Worm (Caenorhabditis elegans) whole organism, L1 larva: ENCODE measurements around the gene heri-1.

Experiments used
- C04F5.9 ChIP-seq: sonication (generic microtip); optimal IDR thresholded peaks from 2 replicates; lab custom pipeline; 2016; ENCODE audit warnings: missing genetic modification characterization, missing compliant biosample characterization
- Y116A8C.19 ChIP-seq: sonication (generic microtip); optimal IDR thresholded peaks from 2 replicates; lab custom pipeline; 2016; ENCODE audit warnings: missing compliant biosample characterization, missing genetic modification characterization, borderline replicate concordance
- aha-1 ChIP-seq: fragments of 150-350 bp; optimal IDR thresholded peaks from 2 replicates; lab custom pipeline; 2014; ENCODE audit warnings: missing biosample characterization, missing genetic modification characterization
- alr-1 ChIP-seq: fragments of 200-800 bp; sonication (Bioruptor generic); optimal IDR thresholded peaks from 2 replicates; lab custom pipeline; 2018; ENCODE audit warnings: borderline replicate concordance, mild to moderate bottlenecking, missing genetic modification characterization, missing compliant biosample characterization
- ama-1 ChIP-seq: fragments of 150-350 bp; optimal IDR thresholded peaks from 2 replicates; lab custom pipeline; 2014
- blmp-1 ChIP-seq: fragments of 150-350 bp; optimal IDR thresholded peaks from 2 replicates; lab custom pipeline; 2014; ENCODE audit warnings: missing biosample characterization, missing genetic modification characterization
- ceh-63 ChIP-seq: fragments of 200-800 bp; sonication (Bioruptor generic); optimal IDR thresholded peaks from 2 replicates; lab custom pipeline; 2018; ENCODE audit warnings: mild to moderate bottlenecking, missing genetic modification characterization, missing compliant biosample characterization
- ceh-90 ChIP-seq: sonication (generic microtip); optimal IDR thresholded peaks from 2 replicates; lab custom pipeline; 2016; ENCODE audit warnings: missing genetic modification characterization, missing compliant biosample characterization
- dsc-1 ChIP-seq: sonication (generic microtip); optimal IDR thresholded peaks from 2 replicates; lab custom pipeline; 2016; ENCODE audit warnings: mild to moderate bottlenecking, missing genetic modification characterization, missing compliant biosample characterization
- elt-3 ChIP-seq, 6 experiments: fragments of 150-350 bp in 1 of 6; sonication (generic microtip); optimal IDR thresholded peaks; 2 replicates each; lab custom pipeline; 2017 to 2018; ENCODE audit warnings: missing biosample characterization in 6 of 6, missing genetic modification characterization in 6 of 6, inconsistent platforms in 1 of 6
- fkh-10 ChIP-seq: sonication (generic microtip); optimal IDR thresholded peaks from 2 replicates; lab custom pipeline; 2017; ENCODE audit warnings: missing biosample characterization, missing genetic modification reagents, missing genetic modification characterization
- fos-1 ChIP-seq: fragments of 150-350 bp; optimal IDR thresholded peaks from 2 replicates; lab custom pipeline; 2014; ENCODE audit warnings: missing biosample characterization, missing genetic modification characterization
- hlh-17 ChIP-seq: fragments of 200-800 bp; sonication (Bioruptor generic); optimal IDR thresholded peaks from 2 replicates; lab custom pipeline; 2018; ENCODE audit warnings: missing genetic modification characterization, mild to moderate bottlenecking, missing compliant biosample characterization, moderate library complexity, borderline replicate concordance
- irx-1 ChIP-seq: sonication (generic microtip); optimal IDR thresholded peaks from 2 replicates; lab custom pipeline; 2016; ENCODE audit warnings: missing genetic modification characterization, missing compliant biosample characterization
- lin-13 ChIP-seq: fragments of 150-350 bp; optimal IDR thresholded peaks from 2 replicates; lab custom pipeline; 2014; ENCODE audit warnings: missing biosample characterization, missing genetic modification reagents, missing genetic modification characterization
- lin-14 ChIP-seq: fragments of 200-800 bp; sonication (Bioruptor generic); optimal IDR thresholded peaks from 2 replicates; lab custom pipeline; 2018; ENCODE audit warnings: mild to moderate bottlenecking, missing genetic modification characterization, moderate library complexity, missing compliant biosample characterization
- lin-15B ChIP-seq: fragments of 150-350 bp; sonication (generic microtip); optimal IDR thresholded peaks from 3 replicates; lab custom pipeline; 2014; ENCODE audit warnings: missing biosample characterization, missing genetic modification characterization
- lin-35 ChIP-seq, 2 experiments: fragments of 150-350 bp; optimal IDR thresholded peaks; 2 replicates each; lab custom pipeline; 2014; ENCODE audit warnings: missing biosample characterization in 2 of 2, missing genetic modification characterization in 2 of 2, missing genetic modification reagents in 2 of 2
- lir-3 ChIP-seq: sonication (generic microtip); optimal IDR thresholded peaks from 2 replicates; lab custom pipeline; 2016; ENCODE audit warnings: mild to moderate bottlenecking, missing genetic modification characterization, moderate library complexity, missing compliant biosample characterization; ENCODE audit not compliant: poor library complexity
- mab-9 ChIP-seq: fragments of 200-800 bp; sonication (Bioruptor generic); IDR thresholded peaks from 2 replicates; pipeline ENCODE4 v1.3.6; 2022; ENCODE audit warnings: missing genetic modification reagents, missing genetic modification characterization, missing compliant biosample characterization
- mdl-1 ChIP-seq, 2 experiments: fragments of 150-350 bp; optimal IDR thresholded peaks; 2 replicates each; lab custom pipeline; 2014 to 2017; ENCODE audit warnings: missing biosample characterization in 2 of 2, missing genetic modification characterization in 2 of 2, inconsistent platforms in 1 of 2
- mef-2 ChIP-seq: fragments of 150-350 bp; optimal IDR thresholded peaks from 2 replicates; lab custom pipeline; 2014; ENCODE audit warnings: missing biosample characterization, missing genetic modification characterization
- mep-1 ChIP-seq: fragments of 150-350 bp; optimal IDR thresholded peaks from 2 replicates; lab custom pipeline; 2014; ENCODE audit warnings: missing biosample characterization, missing genetic modification characterization
- nhr-19 ChIP-seq: fragments of 200-800 bp; sonication (Bioruptor generic); conservative IDR thresholded peaks from 2 replicates; pipeline ENCODE4 v1.3.6; 2022; ENCODE audit warnings: missing genetic modification characterization, missing compliant biosample characterization
- nhr-76 ChIP-seq: sonication (generic microtip); optimal IDR thresholded peaks from 2 replicates; lab custom pipeline; 2017; ENCODE audit warnings: missing biosample characterization, missing genetic modification characterization
- nhr-84 ChIP-seq: sonication (generic microtip); optimal IDR thresholded peaks from 2 replicates; lab custom pipeline; 2017; ENCODE audit warnings: missing biosample characterization, missing genetic modification characterization
- nhr-85 ChIP-seq: sonication (generic microtip); peaks from one replicate; lab custom pipeline; 2016; ENCODE audit warnings: missing genetic modification characterization, inconsistent platforms, missing compliant biosample characterization
- nhr-90 ChIP-seq: sonication (generic microtip); optimal IDR thresholded peaks from 2 replicates; lab custom pipeline; 2016; ENCODE audit warnings: mild to moderate bottlenecking, missing genetic modification characterization, missing compliant biosample characterization; ENCODE audit not compliant: poor library complexity
- pax-3 ChIP-seq: fragments of 200-800 bp; sonication (Bioruptor generic); optimal IDR thresholded peaks from 2 replicates; lab custom pipeline; 2018; ENCODE audit warnings: mild to moderate bottlenecking, missing genetic modification characterization, moderate library complexity, missing compliant biosample characterization
- pqm-1 ChIP-seq: sonication (generic microtip); optimal IDR thresholded peaks from 3 replicates; lab custom pipeline; 2017; ENCODE audit warnings: missing biosample characterization, missing genetic modification characterization
- rnt-1 ChIP-seq: sonication (generic microtip); optimal IDR thresholded peaks from 2 replicates; lab custom pipeline; 2016; ENCODE audit warnings: mild to moderate bottlenecking, missing genetic modification characterization, moderate library complexity, missing compliant biosample characterization
- skn-1 ChIP-seq: fragments of 150-350 bp; optimal IDR thresholded peaks from 2 replicates; lab custom pipeline; 2014; ENCODE audit warnings: missing biosample characterization, missing genetic modification characterization
- snpc-4 ChIP-seq: fragments of 150-350 bp; optimal IDR thresholded peaks from 2 replicates; lab custom pipeline; 2014; ENCODE audit warnings: missing biosample characterization, missing genetic modification characterization
- snu-23 ChIP-seq: sonication (generic microtip); optimal IDR thresholded peaks from 2 replicates; lab custom pipeline; 2016; ENCODE audit warnings: missing genetic modification characterization, missing compliant biosample characterization
- tbx-2 ChIP-seq: sonication (generic microtip); optimal IDR thresholded peaks from 2 replicates; lab custom pipeline; 2016; ENCODE audit warnings: missing genetic modification characterization, missing compliant biosample characterization
- tlp-1 ChIP-seq: fragments of 150-350 bp; optimal IDR thresholded peaks from 2 replicates; lab custom pipeline; 2014; ENCODE audit warnings: missing biosample characterization, missing genetic modification characterization
- unc-30 ChIP-seq: sonication (generic microtip); optimal IDR thresholded peaks from 2 replicates; lab custom pipeline; 2017; ENCODE audit warnings: missing biosample characterization, missing genetic modification characterization
- unc-62 ChIP-seq: fragments of 150-350 bp; optimal IDR thresholded peaks from 2 replicates; lab custom pipeline; 2014; ENCODE audit warnings: missing biosample characterization, missing genetic modification reagents, missing genetic modification characterization
- unc-86 ChIP-seq: sonication (generic microtip); optimal IDR thresholded peaks from 2 replicates; lab custom pipeline; 2016; ENCODE audit warnings: missing genetic modification characterization, missing compliant biosample characterization
- xbp-1 ChIP-seq: sonication (generic microtip); optimal IDR thresholded peaks from 2 replicates; lab custom pipeline; 2016; ENCODE audit warnings: missing genetic modification characterization, missing compliant biosample characterization
- ztf-4 ChIP-seq: fragments of 150-350 bp; optimal IDR thresholded peaks from 2 replicates; lab custom pipeline; 2014; ENCODE audit warnings: missing biosample characterization, missing genetic modification characterization

Gene heri-1

ce11 chrII:6097441-6097840 lies 15.6 kb downstream of the heri-1 start, which contains the start of the genes tpp-2 and rbbp-5 (continued):
- TF ChIP-seq lin-14 (GFP tag; lab: Kevin White, UChicago) (peak; percentile 76), elt-3 (tag; optimal IDR thresholded peaks at IDR 0.05; lab: Kevin White, UChicago) (peak in 1 of 6 experiments; percentile 0), Y116A8C.19 (no peak), irx-1 (tag; lab: Kevin White, UChicago) (peak; percentile 58), nhr-19 (GFP tag; lab: Robert Waterston, UW) (peak; percentile 59), lin-35 (GFP tag; optimal IDR thresholded peaks at IDR 0.05; lab: Kevin White, UChicago) (peak; percentile 60 to 71), ama-1 (lab: Kevin White, UChicago) (no peak), lin-13 (GFP tag; lab: Kevin White, UChicago) (peak; percentile 21), lir-3 (tag; lab: Kevin White, UChicago) (peak; percentile 89), lin-15B (tag; lab: Kevin White, UChicago) (peak; percentile 6), snu-23 (peak; percentile 74), pqm-1 (no peak), mef-2 (tag; lab: Kevin White, UChicago) (no peak), xbp-1 (tag; lab: Kevin White, UChicago) (peak; percentile 66), pax-3 (tag; lab: Kevin White, UChicago) (peak; percentile 45), C04F5.9 (peak; percentile 50), mdl-1 (tag; optimal IDR thresholded peaks at IDR 0.05; lab: Kevin White, UChicago) (no peak), nhr-84 (tag; lab: Kevin White, UChicago) (no peak), nhr-76 (tag; lab: Kevin White, UChicago) (no peak), unc-86 (tag; lab: Kevin White, UChicago) (peak; percentile 34), mep-1 (peak; percentile 42), dsc-1 (tag; lab: Kevin White, UChicago) (peak; percentile 74), ceh-90 (peak; percentile 80), tlp-1 (no peak), nhr-90 (tag; lab: Kevin White, UChicago) (peak; percentile 73), skn-1 (tag; lab: Kevin White, UChicago) (peak; percentile 72), nhr-85 (tag; lab: Kevin White, UChicago) (peak; percentile 82), tbx-2 (no peak), blmp-1 (tag; lab: Kevin White, UChicago) (peak; percentile 56), mab-9 (GFP tag; lab: Robert Waterston, UW) (0 out of 2 replicates have a peak, but pooled peaks have one; percentile 33), unc-30 (no peak), rnt-1 (tag; lab: Kevin White, UChicago) (peak; percentile 94), hlh-17 (GFP tag; lab: Kevin White, UChicago) (no peak)

DNA sequence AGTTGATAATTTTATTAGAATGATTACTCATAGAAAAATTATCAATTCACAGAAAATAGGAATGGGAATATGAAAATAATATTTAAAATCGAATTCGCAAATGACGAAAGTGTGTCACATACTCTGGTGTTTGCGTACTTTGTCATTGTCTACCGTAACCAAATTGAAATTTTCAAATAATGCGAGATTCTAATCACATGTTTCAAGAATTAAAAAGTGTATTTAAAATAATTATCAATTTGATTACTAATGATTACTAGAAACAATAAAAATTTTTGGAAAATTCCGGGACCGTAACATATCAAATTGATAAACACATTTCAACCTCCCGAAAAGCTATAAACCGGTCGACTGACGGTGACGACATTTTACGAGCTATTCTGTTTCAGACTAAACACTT lies 21.6 kb downstream of the heri-1 start, which contains the start of the genes fbf-2 and nspg-3:
TSS of gene fbf-2 (minus strand) at position 101 of the 400 bp plus-strand sequence.
TSS of gene nspg-3 (plus strand) at position 388 of the 400 bp plus-strand sequence.
- TF ChIP-seq dsc-1 (tag; lab: Kevin White, UChicago) = no peak
- no peak for TF ChIP-seq alr-1 (tag; lab: Kevin White, UChicago)
- no peak for TF ChIP-seq lin-13 (GFP tag; lab: Kevin White, UChicago)
- no peak for TF ChIP-seq snpc-4 (tag; lab: Kevin White, UChicago)

ce11 chrII:6082620-6083019 lies 30.4 kb downstream of the heri-1 start, which contains the start of gene F21H12.3:
Gene F21H12.3, plus strand, starts transcription at chrII:6082920.
- no peak for TF ChIP-seq aha-1 (tag; lab: Kevin White, UChicago)
- TF ChIP-seq ztf-4 (tag; lab: Kevin White, UChicago) = no peak
- no peak for TF ChIP-seq fos-1
- TF ChIP-seq ceh-63 (GFP tag; lab: Kevin White, UChicago) = no peak
- TF ChIP-seq fkh-10 (GFP tag; lab: Kevin White, UChicago) = no peak
- no peak for TF ChIP-seq unc-62 (GFP tag; lab: Kevin White, UChicago)
- TF ChIP-seq, all 84 proteins: peak for 0
